Worm (Caenorhabditis elegans) whole organism, L1 larva: ENCODE measurements around the gene nhr-78.

Source experiments
- F16B12.6 ChIP-seq: fragments of 150-350 bp; optimal IDR thresholded peaks from 2 replicates; lab custom pipeline; 2014; ENCODE audit warnings: missing biosample characterization, missing genetic modification characterization
- ces-1 ChIP-seq: fragments of 150-350 bp; optimal IDR thresholded peaks from 2 replicates; lab custom pipeline; 2014; ENCODE audit warnings: missing biosample characterization, missing genetic modification reagents, missing genetic modification characterization
- elt-3 ChIP-seq, 6 experiments: fragments of 150-350 bp in 1 of 6; sonication (generic microtip); optimal IDR thresholded peaks; 2 replicates each; lab custom pipeline; 2017 to 2018; ENCODE audit warnings: missing biosample characterization in 6 of 6, missing genetic modification characterization in 6 of 6, inconsistent platforms in 1 of 6
- grh-1 ChIP-seq: fragments of 200-800 bp; sonication (Bioruptor generic); IDR thresholded peaks from 2 replicates; pipeline ENCODE4 v1.3.6; 2022; ENCODE audit warnings: missing genetic modification reagents, missing genetic modification characterization, missing compliant biosample characterization
- lin-13 ChIP-seq: fragments of 150-350 bp; optimal IDR thresholded peaks from 2 replicates; lab custom pipeline; 2014; ENCODE audit warnings: missing biosample characterization, missing genetic modification reagents, missing genetic modification characterization
- lin-15B ChIP-seq: fragments of 150-350 bp; sonication (generic microtip); optimal IDR thresholded peaks from 3 replicates; lab custom pipeline; 2014; ENCODE audit warnings: missing biosample characterization, missing genetic modification characterization
- mep-1 ChIP-seq: fragments of 150-350 bp; optimal IDR thresholded peaks from 2 replicates; lab custom pipeline; 2014; ENCODE audit warnings: missing biosample characterization, missing genetic modification characterization
- nhr-12 ChIP-seq: sonication (generic microtip); optimal IDR thresholded peaks from 2 replicates; lab custom pipeline; 2017; ENCODE audit warnings: missing biosample characterization, missing genetic modification characterization
- nhr-47 ChIP-seq: sonication (generic microtip); optimal IDR thresholded peaks from 2 replicates; lab custom pipeline; 2016; ENCODE audit warnings: mild to moderate bottlenecking, missing genetic modification characterization, moderate library complexity, missing compliant biosample characterization
- skn-1 ChIP-seq: fragments of 150-350 bp; optimal IDR thresholded peaks from 2 replicates; lab custom pipeline; 2014; ENCODE audit warnings: missing biosample characterization, missing genetic modification characterization
- vab-15 ChIP-seq: sonication (generic microtip); optimal IDR thresholded peaks from 2 replicates; lab custom pipeline; 2017; ENCODE audit warnings: missing genotype, mild to moderate bottlenecking, missing genetic modification characterization, missing compliant biosample characterization

ce11 chrIV:4301202-4301601 is 23.5 kb upstream of the nhr-78 start, which contains the start of gene lgc-22:
- TF ChIP-seq ces-1 (GFP tag; lab: Kevin White, UChicago): no peak
- TF ChIP-seq grh-1 (GFP tag; lab: Robert Waterston, UW): no peak
- no peak for TF ChIP-seq elt-3 (tag; optimal IDR thresholded peaks at IDR 0.05; lab: Kevin White, UChicago)
- TF ChIP-seq nhr-47: no peak
- no peak for TF ChIP-seq lin-13 (GFP tag; lab: Kevin White, UChicago)
- no peak for TF ChIP-seq skn-1 (tag; lab: Kevin White, UChicago)
- no peak for TF ChIP-seq nhr-12 (tag; lab: Kevin White, UChicago)
- TF ChIP-seq mep-1 (tag; lab: Kevin White, UChicago): no peak
- no peak for TF ChIP-seq lin-15B (tag; lab: Kevin White, UChicago)
- TF ChIP-seq F16B12.6: no peak
- no peak for TF ChIP-seq vab-15 (tag; lab: Kevin White, UChicago)
